Fruit fly (Drosophila melanogaster) Kc167 (cell line): ENCODE data around the gene Marf1.

Experiments
- Myc ChIP-seq: fragments of >200 bp; optimal IDR thresholded peaks from 2 replicates; lab custom pipeline; 2017; ENCODE audit warnings: missing external identifiers
- Sin3A ChIP-seq: fragments of >200 bp; optimal IDR thresholded peaks from 2 replicates; lab custom pipeline; 2018; ENCODE audit warnings: missing external identifiers
- h ChIP-seq: fragments of >200 bp; optimal IDR thresholded peaks from 3 replicates; lab custom pipeline; 2018; ENCODE audit warnings: missing external identifiers
- insv ChIP-seq: fragments of >200 bp; optimal IDR thresholded peaks from 3 replicates; lab custom pipeline; 2018; ENCODE audit warnings: missing external identifiers
- psq ChIP-seq: fragments of >200 bp; optimal IDR thresholded peaks from 2 replicates; lab custom pipeline; 2017; ENCODE audit warnings: missing external identifiers
- ttk ChIP-seq: sonication (Bioruptor generic); optimal IDR thresholded peaks from 2 replicates; lab custom pipeline; 2017; ENCODE audit warnings: missing external identifiers

- no peak for TF ChIP-seq Sin3A (lab: Kevin White, UChicago)
- TF ChIP-seq psq (lab: Kevin White, UChicago), result no peak
- TF ChIP-seq ttk (lab: Kevin White, UChicago), result no peak
- no peak for TF ChIP-seq h (lab: Kevin White, UChicago)
- no peak for TF ChIP-seq insv (lab: Kevin White, UChicago)
- no peak for TF ChIP-seq Myc (lab: Kevin White, UChicago)
Observed at dm6 chr2L:22366868-22367267, 58.3 kb downstream of the Marf1 start.
